Worm (Caenorhabditis elegans) whole organism, mixed stage, embryonic: Measurements from ENCODE around the gene C56G2.5.

ENCODE experiments used
- M03D4.4 ChIP-seq: sonication (generic microtip); optimal IDR thresholded peaks from 2 replicates; lab custom pipeline; 2017; ENCODE audit warnings: mild to moderate bottlenecking, missing genetic modification characterization, missing compliant biosample characterization
- bed-3 ChIP-seq: fragments of 200-800 bp; sonication (Bioruptor generic); optimal IDR thresholded peaks from 3 replicates; lab custom pipeline; 2018; ENCODE audit warnings: mild to moderate bottlenecking, missing genetic modification characterization, moderate library complexity, missing compliant biosample characterization
- blmp-1 ChIP-seq: fragments of 150-350 bp; optimal IDR thresholded peaks from 2 replicates; lab custom pipeline; 2014; ENCODE audit warnings: missing biosample characterization, missing genetic modification characterization
- ceh-39 ChIP-seq: fragments of 150-350 bp; optimal IDR thresholded peaks from 2 replicates; lab custom pipeline; 2014; ENCODE audit warnings: missing biosample characterization, missing genetic modification characterization
- ceh-43 ChIP-seq: fragments of 200-800 bp; sonication (Bioruptor generic); optimal IDR thresholded peaks from 2 replicates; lab custom pipeline; 2018; ENCODE audit warnings: mild to moderate bottlenecking, missing genetic modification characterization, moderate library complexity, missing compliant biosample characterization
- ceh-83 ChIP-seq: fragments of 200-800 bp; sonication (Bioruptor generic); optimal IDR thresholded peaks from 2 replicates; lab custom pipeline; 2018; ENCODE audit warnings: mild to moderate bottlenecking, missing genetic modification characterization, missing compliant biosample characterization
- ces-1 ChIP-seq: fragments of 150-350 bp; optimal IDR thresholded peaks from 2 replicates; lab custom pipeline; 2014; ENCODE audit warnings: missing biosample characterization, missing genetic modification reagents, missing genetic modification characterization
- cnd-1 ChIP-seq: fragments of 200-800 bp; sonication (Bioruptor generic); optimal IDR thresholded peaks from 2 replicates; lab custom pipeline; 2018; ENCODE audit warnings: mild to moderate bottlenecking, missing genetic modification characterization, missing compliant biosample characterization
- drap-1 ChIP-seq: fragments of 200-800 bp; sonication (Bioruptor generic); optimal IDR thresholded peaks from 3 replicates; lab custom pipeline; 2018; ENCODE audit warnings: mild to moderate bottlenecking, missing genetic modification characterization, missing compliant biosample characterization
- elt-1 ChIP-seq: sonication (generic microtip); optimal IDR thresholded peaks from 2 replicates; lab custom pipeline; 2017; ENCODE audit warnings: missing genetic modification characterization, mild to moderate bottlenecking, missing compliant biosample characterization, antibody characterized with exemption, moderate library complexity, borderline replicate concordance; ENCODE audit not compliant: insufficient read depth
- elt-3 ChIP-seq: fragments of 150-350 bp; optimal IDR thresholded peaks from 2 replicates; lab custom pipeline; 2014; ENCODE audit warnings: missing biosample characterization, missing genetic modification characterization
- flh-1 ChIP-seq: fragments of 200-800 bp; sonication (Bioruptor generic); optimal IDR thresholded peaks from 2 replicates; lab custom pipeline; 2018; ENCODE audit warnings: mild to moderate bottlenecking, missing genetic modification characterization, moderate library complexity, missing compliant biosample characterization
- ham-2 ChIP-seq: fragments of 200-800 bp; sonication (Bioruptor generic); optimal IDR thresholded peaks from 2 replicates; lab custom pipeline; 2018; ENCODE audit warnings: mild to moderate bottlenecking, missing genetic modification characterization, missing compliant biosample characterization
- hlh-1 ChIP-seq: fragments of 150-350 bp; optimal IDR thresholded peaks from 2 replicates; lab custom pipeline; 2014; ENCODE audit warnings: missing biosample characterization, missing genetic modification reagents, missing genetic modification characterization
- lin-13 ChIP-seq: fragments of 150-350 bp; optimal IDR thresholded peaks from 2 replicates; lab custom pipeline; 2014; ENCODE audit warnings: missing biosample characterization, missing genetic modification characterization
- lin-32 ChIP-seq: fragments of 200-800 bp; sonication (Bioruptor generic); optimal IDR thresholded peaks from 2 replicates; lab custom pipeline; 2018; ENCODE audit warnings: mild to moderate bottlenecking, missing genetic modification characterization, missing compliant biosample characterization
- lsy-2 ChIP-seq: fragments of 150-350 bp; optimal IDR thresholded peaks from 2 replicates; lab custom pipeline; 2014; ENCODE audit warnings: missing biosample characterization, missing genetic modification characterization
- mab-5 ChIP-seq: fragments of 150-350 bp; optimal IDR thresholded peaks from 2 replicates; lab custom pipeline; 2014; ENCODE audit warnings: missing biosample characterization, missing genetic modification characterization
- mep-1 ChIP-seq: fragments of 150-350 bp; optimal IDR thresholded peaks from 2 replicates; lab custom pipeline; 2017; ENCODE audit warnings: missing biosample characterization, missing genetic modification reagents, missing genetic modification characterization, inconsistent platforms
- mls-2 ChIP-seq: sonication (generic microtip); optimal IDR thresholded peaks from 2 replicates; lab custom pipeline; 2016; ENCODE audit warnings: mild to moderate bottlenecking, missing genetic modification characterization, moderate library complexity, missing compliant biosample characterization
- nhr-12 ChIP-seq: fragments of 150-350 bp; optimal IDR thresholded peaks from 2 replicates; lab custom pipeline; 2014; ENCODE audit warnings: missing biosample characterization, missing genetic modification characterization
- nhr-2 ChIP-seq: fragments of 150-350 bp; optimal IDR thresholded peaks from 2 replicates; lab custom pipeline; 2014; ENCODE audit warnings: missing biosample characterization, missing genetic modification characterization
- nhr-237 ChIP-seq: fragments of 150-350 bp; optimal IDR thresholded peaks from 2 replicates; lab custom pipeline; 2014; ENCODE audit warnings: missing biosample characterization, missing genetic modification characterization
- nhr-28 ChIP-seq: fragments of 150-350 bp; optimal IDR thresholded peaks from 2 replicates; lab custom pipeline; 2014; ENCODE audit warnings: missing biosample characterization, missing genetic modification characterization
- nhr-76 ChIP-seq: sonication (generic microtip); optimal IDR thresholded peaks from 2 replicates; lab custom pipeline; 2017; ENCODE audit warnings: missing biosample characterization, missing genetic modification characterization
- pha-4 ChIP-seq: fragments of 150-350 bp; optimal IDR thresholded peaks from 2 replicates; lab custom pipeline; 2018; ENCODE audit warnings: missing biosample characterization, missing genetic modification reagents, missing genetic modification characterization
- sem-2 ChIP-seq: fragments of 200-800 bp; sonication (Bioruptor generic); optimal IDR thresholded peaks from 2 replicates; lab custom pipeline; 2018; ENCODE audit warnings: mild to moderate bottlenecking, missing genetic modification characterization, missing compliant biosample characterization
- snpc-4 ChIP-seq: fragments of 150-350 bp; optimal IDR thresholded peaks from 2 replicates; lab custom pipeline; 2014; ENCODE audit warnings: missing biosample characterization, missing genetic modification characterization
- sptf-1 ChIP-seq: sonication (generic microtip); optimal IDR thresholded peaks from 2 replicates; lab custom pipeline; 2017; ENCODE audit warnings: mild to moderate bottlenecking, missing genetic modification characterization, moderate library complexity, missing compliant biosample characterization
- tbx-8 ChIP-seq: fragments of 200-800 bp; sonication (Bioruptor generic); optimal IDR thresholded peaks from 2 replicates; lab custom pipeline; 2018; ENCODE audit warnings: mild to moderate bottlenecking, missing genetic modification characterization, moderate library complexity, missing compliant biosample characterization
- unc-120 ChIP-seq: sonication (generic microtip); optimal IDR thresholded peaks from 2 replicates; lab custom pipeline; 2017; ENCODE audit warnings: missing genetic modification characterization, missing compliant biosample characterization; ENCODE audit not compliant: poor library complexity, severe bottlenecking
- unc-39 ChIP-seq: fragments of 150-350 bp; optimal IDR thresholded peaks from 2 replicates; lab custom pipeline; 2014; ENCODE audit warnings: missing biosample characterization, missing genetic modification characterization
- unc-62 ChIP-seq: fragments of 150-350 bp; optimal IDR thresholded peaks from 2 replicates; lab custom pipeline; 2014; ENCODE audit warnings: missing biosample characterization, missing genetic modification reagents, missing genetic modification characterization
- zip-8 ChIP-seq: fragments of 150-350 bp; optimal IDR thresholded peaks from 2 replicates; lab custom pipeline; 2014; ENCODE audit warnings: missing biosample characterization, missing genetic modification characterization
- ztf-11 ChIP-seq: fragments of 150-350 bp; optimal IDR thresholded peaks from 2 replicates; lab custom pipeline; 2014; ENCODE audit warnings: missing biosample characterization, missing genetic modification characterization

C56G2.5 gene

ce11 chrIII:6312244-6312643 is 11.8 kb downstream of the C56G2.5 start:
- TF ChIP-seq ces-1, result peak; percentile 16
- no peak for TF ChIP-seq unc-62

DNA sequence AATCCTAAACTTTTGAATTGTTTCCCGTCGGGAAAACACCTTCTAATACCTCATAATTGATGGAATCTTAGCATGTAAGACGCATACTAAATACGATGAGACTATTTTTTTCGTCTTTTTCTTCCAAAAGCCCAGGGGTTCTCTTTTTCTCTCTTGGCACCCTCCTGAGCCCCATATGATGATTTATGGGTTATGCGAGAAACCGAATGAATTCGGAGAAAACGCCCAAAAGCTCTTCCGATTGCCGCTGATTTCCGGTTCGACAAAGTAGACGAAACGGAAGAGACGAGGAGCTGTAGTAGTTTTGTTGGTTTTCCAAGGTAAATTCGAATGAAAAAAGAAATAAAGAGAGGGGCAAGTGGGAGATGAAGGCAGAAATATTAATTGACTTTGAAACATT is 12.6 kb downstream of the C56G2.5 start:
- no peak for TF ChIP-seq pha-4 (tag; lab: Kevin White, UChicago)
- TF ChIP-seq ceh-43 (GFP tag; lab: Kevin White, UChicago), result no peak
- no peak for TF ChIP-seq ztf-11
- no peak for TF ChIP-seq hlh-1 (tag; lab: Kevin White, UChicago)
- TF ChIP-seq bed-3, result no peak
- no peak for TF ChIP-seq nhr-76 (tag; lab: Kevin White, UChicago)
- no peak for TF ChIP-seq mep-1
- no peak for TF ChIP-seq nhr-28 (tag; lab: Kevin White, UChicago)
- TF ChIP-seq unc-62, result no peak
- no peak for TF ChIP-seq unc-120 (tag; lab: Kevin White, UChicago)
- no peak for TF ChIP-seq zip-8 (tag; lab: Kevin White, UChicago)

ce11 chrIII:6310352-6310751 is 13.7 kb downstream of the C56G2.5 start:
- TF ChIP-seq ces-1 (peak; percentile 89), zip-8 (tag; lab: Kevin White, UChicago) (no peak)

DNA sequence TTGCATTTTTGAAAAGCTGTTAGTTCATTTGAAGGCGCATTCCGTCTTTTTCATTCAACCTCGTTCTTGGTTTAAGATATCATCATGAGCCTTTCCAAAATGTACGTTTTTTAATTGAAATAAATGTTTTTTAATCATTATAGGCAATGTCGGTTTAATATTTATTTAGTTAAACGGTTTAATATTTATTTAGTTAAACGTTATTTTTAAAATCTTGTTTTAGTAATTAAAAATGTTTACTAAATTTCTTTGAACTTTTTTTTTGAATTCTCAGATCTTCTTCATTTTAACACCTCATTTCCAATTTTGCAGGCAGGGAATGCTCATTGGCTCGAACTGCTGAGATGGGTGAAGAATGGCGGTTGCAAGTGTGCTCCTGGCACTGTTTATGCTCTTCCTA is 15.0 kb downstream of the C56G2.5 start, which contains the start of gene gar-2:
Gene gar-2, plus strand, starts transcription at position 301 of the 400 bp plus-strand sequence.
- no peak for TF ChIP-seq ces-1
- TF ChIP-seq, all 35 proteins: peak for 0

DNA sequence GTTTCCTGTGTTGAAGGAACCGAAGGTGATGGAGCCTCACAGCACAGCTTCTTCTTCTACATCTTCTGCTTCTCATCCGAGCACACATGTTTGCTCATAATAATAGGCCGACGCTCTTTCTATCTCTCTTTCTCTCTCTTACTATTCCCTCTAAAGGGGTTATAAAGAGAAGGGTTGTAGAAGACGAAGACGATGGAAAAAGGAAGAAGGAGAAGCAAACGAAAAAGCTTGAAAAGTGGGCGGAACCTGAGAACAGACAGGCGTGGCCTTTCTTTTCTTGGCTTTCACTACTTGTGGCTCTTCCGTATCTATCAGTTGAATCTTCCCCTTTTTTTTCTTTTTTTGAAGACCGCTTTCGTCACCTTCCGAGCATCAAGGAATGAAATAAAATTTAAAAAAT is 16.2 kb downstream of the C56G2.5 start:
- TF ChIP-seq unc-120 (tag; lab: Kevin White, UChicago) (no peak), ces-1 (peak; percentile 82)

ce11 chrIII:6303787-6304186 is 20.3 kb downstream of the C56G2.5 start:
- TF ChIP-seq zip-8 (tag; lab: Kevin White, UChicago), result no peak

ce11 chrIII:6303114-6303647 is 20.9 kb downstream of the C56G2.5 start, which contains the start of gene F47D12.9:
TSS of gene F47D12.9 (minus strand) at chrIII:6303380.
- no peak for TF ChIP-seq nhr-76 (tag; lab: Kevin White, UChicago)
- no peak for TF ChIP-seq mls-2 (tag; lab: Kevin White, UChicago)
- no peak for TF ChIP-seq unc-39 (tag; lab: Kevin White, UChicago)
- TF ChIP-seq sem-2, result no peak
- TF ChIP-seq ces-1, result peak; percentile 28
- TF ChIP-seq zip-8 (tag; lab: Kevin White, UChicago), result no peak
- no peak for TF ChIP-seq nhr-12 (tag; lab: Kevin White, UChicago)
- peak; percentile 62 for TF ChIP-seq pha-4 (tag; lab: Kevin White, UChicago)
- TF ChIP-seq tbx-8 (GFP tag; lab: Kevin White, UChicago), result no peak
- TF ChIP-seq drap-1, result no peak
- TF ChIP-seq nhr-2 (tag; lab: Kevin White, UChicago), result no peak
- TF ChIP-seq elt-1 (tag; lab: Kevin White, UChicago), result no peak
- TF ChIP-seq ceh-43 (GFP tag; lab: Kevin White, UChicago), result no peak
- no peak for TF ChIP-seq lsy-2 (tag; lab: Kevin White, UChicago)
- TF ChIP-seq sptf-1, result no peak
- TF ChIP-seq nhr-237 (tag; lab: Kevin White, UChicago), result no peak
- TF ChIP-seq ceh-83 (GFP tag; lab: Kevin White, UChicago), result no peak
- TF ChIP-seq mep-1, result peak; percentile 54
- no peak for TF ChIP-seq nhr-28 (tag; lab: Kevin White, UChicago)
- TF ChIP-seq cnd-1, result no peak
- no peak for TF ChIP-seq mab-5 (tag; lab: Kevin White, UChicago)
- no peak for TF ChIP-seq blmp-1
- TF ChIP-seq unc-120 (tag; lab: Kevin White, UChicago), result peak; percentile 20
- TF ChIP-seq bed-3, result no peak
- TF ChIP-seq unc-62, result peak; percentile 10
- TF ChIP-seq lin-13 (tag; lab: Kevin White, UChicago), result peak; percentile 39
- TF ChIP-seq ztf-11, result no peak
- no peak for TF ChIP-seq M03D4.4 (tag; lab: Kevin White, UChicago)
- TF ChIP-seq lin-32 (GFP tag; lab: Kevin White, UChicago), result no peak
- no peak for TF ChIP-seq elt-3 (tag; lab: Kevin White, UChicago)
- no peak for TF ChIP-seq ham-2
- TF ChIP-seq hlh-1 (tag; lab: Kevin White, UChicago), result peak; percentile 53
- TF ChIP-seq snpc-4 (tag; lab: Kevin White, UChicago), result no peak
- TF ChIP-seq flh-1 (GFP tag; lab: Kevin White, UChicago), result no peak
- no peak for TF ChIP-seq ceh-39 (tag; lab: Kevin White, UChicago)
